Worm (Caenorhabditis elegans) whole organism, L4 larva: ENCODE data around the gene F53C11.9.
A peak's percentile ranks its signal among the peaks of the same experiment; 100 is the strongest.

Experiments
- F37D6.2 ChIP-seq: sonication (generic microtip); optimal IDR thresholded peaks from 2 replicates; lab custom pipeline; 2016; ENCODE audit warnings: mild to moderate bottlenecking, missing genetic modification characterization, missing compliant biosample characterization
- F44E2.7 ChIP-seq: fragments of 200-800 bp; sonication (Bioruptor generic); IDR thresholded peaks from 2 replicates; pipeline ENCODE4 v2.1.2; 2022; ENCODE audit warnings: missing genetic modification characterization, missing compliant biosample characterization
- R02D3.7 ChIP-seq: fragments of 150-350 bp; sonication (generic microtip); optimal IDR thresholded peaks from 3 replicates; lab custom pipeline; 2014; ENCODE audit warnings: missing biosample characterization, missing genetic modification characterization
- T20F7.1 ChIP-seq: fragments of 200-800 bp; sonication (Bioruptor generic); optimal IDR thresholded peaks from 2 replicates; lab custom pipeline; 2018; ENCODE audit warnings: mild to moderate bottlenecking, missing genetic modification characterization, missing compliant biosample characterization
- Y75B8A.6 ChIP-seq: fragments of 200-800 bp; sonication (Bioruptor generic); IDR thresholded peaks from 2 replicates; pipeline ENCODE4 v1.3.6; 2022; ENCODE audit warnings: missing genetic modification reagents, missing genetic modification characterization, missing compliant biosample characterization
- aly-2 ChIP-seq: sonication (generic microtip); optimal IDR thresholded peaks from 2 replicates; lab custom pipeline; 2018; ENCODE audit warnings: missing biosample characterization, missing genetic modification characterization
- ama-1 ChIP-seq: fragments of 150-350 bp; optimal IDR thresholded peaks from 2 replicates; lab custom pipeline; 2014; ENCODE audit warnings: inconsistent platforms, mixed read lengths
- attf-4 ChIP-seq: sonication (generic microtip); optimal IDR thresholded peaks from 3 replicates; lab custom pipeline; 2017; ENCODE audit warnings: missing biosample characterization, missing genetic modification characterization
- ceh-20 ChIP-seq: fragments of 200-800 bp; sonication (Bioruptor generic); IDR thresholded peaks from 2 replicates; pipeline ENCODE4 v1.3.6; 2022; ENCODE audit warnings: missing genetic modification reagents, missing genetic modification characterization, missing compliant biosample characterization
- ceh-32 ChIP-seq: sonication (generic microtip); optimal IDR thresholded peaks from 2 replicates; lab custom pipeline; 2016; ENCODE audit warnings: mild to moderate bottlenecking, missing genetic modification characterization, missing compliant biosample characterization; ENCODE audit not compliant: poor library complexity
- ceh-62 ChIP-seq: sonication (generic microtip); optimal IDR thresholded peaks from 2 replicates; lab custom pipeline; 2017; ENCODE audit warnings: missing biosample characterization, missing genetic modification characterization
- ces-1 ChIP-seq: fragments of 150-350 bp; sonication (generic microtip); optimal IDR thresholded peaks from 4 replicates; lab custom pipeline; 2014; ENCODE audit warnings: missing biosample characterization, missing genetic modification reagents, missing genetic modification characterization
- cey-2 ChIP-seq: sonication (generic microtip); optimal IDR thresholded peaks from 3 replicates; lab custom pipeline; 2017; ENCODE audit warnings: missing genetic modification characterization, mild to moderate bottlenecking, missing compliant biosample characterization, antibody characterized with exemption, borderline replicate concordance; ENCODE audit not compliant: insufficient read depth
- ctbp-1 ChIP-seq: fragments of 200-800 bp; sonication (Bioruptor generic); IDR thresholded peaks from 2 replicates; pipeline ENCODE4 v1.3.6; 2022; ENCODE audit warnings: missing genetic modification reagents, missing genetic modification characterization, missing compliant biosample characterization
- daf-12 ChIP-seq: fragments of 150-350 bp; optimal IDR thresholded peaks from 2 replicates; lab custom pipeline; 2014; ENCODE audit warnings: missing biosample characterization, missing genetic modification reagents, missing genetic modification characterization
- daf-16 ChIP-seq, 3 experiments: sonication (generic microtip); optimal IDR thresholded peaks; 2 replicates each; lab custom pipeline; 2016 to 2017; ENCODE audit warnings: missing genetic modification characterization in 3 of 3, missing genetic modification reagents in 3 of 3, mild to moderate bottlenecking in 2 of 3, missing compliant biosample characterization in 2 of 3, missing biosample characterization in 1 of 3, moderate library complexity in 1 of 3
- daf-8 ChIP-seq: fragments of 200-800 bp; sonication (Bioruptor generic); IDR thresholded peaks from 2 replicates; pipeline ENCODE4 v1.3.6; 2022; ENCODE audit warnings: missing genetic modification characterization, missing compliant biosample characterization
- dmd-6 ChIP-seq: fragments of 200-800 bp; sonication (Bioruptor generic); IDR thresholded peaks from 2 replicates; pipeline ENCODE4 v1.3.6; 2022; ENCODE audit warnings: missing genetic modification reagents, missing genetic modification characterization, missing compliant biosample characterization
- dmd-9 ChIP-seq: fragments of 200-800 bp; sonication (Bioruptor generic); IDR thresholded peaks from 2 replicates; pipeline ENCODE4 v1.3.6; 2022; ENCODE audit warnings: missing genetic modification reagents, missing genetic modification characterization, missing compliant biosample characterization
- duxl-1 ChIP-seq: sonication (generic microtip); optimal IDR thresholded peaks from 2 replicates; lab custom pipeline; 2016; ENCODE audit warnings: mild to moderate bottlenecking, missing genetic modification characterization, moderate library complexity, missing compliant biosample characterization; ENCODE audit not compliant: poor library complexity
- dve-1 ChIP-seq: sonication (generic microtip); optimal IDR thresholded peaks from 2 replicates; lab custom pipeline; 2017; ENCODE audit warnings: antibody characterized with exemption, mild to moderate bottlenecking, missing genetic modification characterization, missing compliant biosample characterization; ENCODE audit not compliant: insufficient read depth
- fos-1 ChIP-seq: fragments of 150-350 bp; optimal IDR thresholded peaks from 2 replicates; lab custom pipeline; 2014; ENCODE audit warnings: missing biosample characterization, missing genetic modification characterization
- hif-1 ChIP-seq, 2 experiments: sonication (generic microtip); optimal IDR thresholded peaks; 2 replicates each; lab custom pipeline; 2016 to 2017; ENCODE audit warnings: missing compliant biosample characterization in 2 of 2, missing genetic modification characterization in 2 of 2, missing genetic modification reagents in 2 of 2, missing genotype in 2 of 2, mild to moderate bottlenecking in 1 of 2
- hlh-11 ChIP-seq: fragments of 200-800 bp; sonication (Bioruptor generic); optimal IDR thresholded peaks from 2 replicates; lab custom pipeline; 2018; ENCODE audit warnings: mild to moderate bottlenecking, missing genetic modification characterization, missing compliant biosample characterization
- hlh-30 ChIP-seq: sonication (generic microtip); optimal IDR thresholded peaks from 2 replicates; lab custom pipeline; 2017; ENCODE audit warnings: antibody characterized with exemption, mild to moderate bottlenecking, missing genetic modification characterization, missing compliant biosample characterization; ENCODE audit not compliant: insufficient read depth
- hmg-1.1 ChIP-seq: fragments of 200-800 bp; sonication (Bioruptor generic); IDR thresholded peaks from 2 replicates; pipeline ENCODE4 v1.3.6; 2022; ENCODE audit warnings: missing genetic modification reagents, missing genetic modification characterization, missing compliant biosample characterization
- lim-7 ChIP-seq: fragments of 200-800 bp; sonication (Bioruptor generic); IDR thresholded peaks from 2 replicates; pipeline ENCODE4 v1.3.6; 2022; ENCODE audit warnings: missing genetic modification characterization, missing compliant biosample characterization
- lin-1 ChIP-seq: fragments of 200-800 bp; sonication (Bioruptor generic); IDR thresholded peaks from 2 replicates; pipeline ENCODE4 v1.3.6; 2022; ENCODE audit warnings: missing genetic modification reagents, missing genetic modification characterization, missing compliant biosample characterization
- lin-13 ChIP-seq: fragments of 150-350 bp; optimal IDR thresholded peaks from 2 replicates; lab custom pipeline; 2014; ENCODE audit warnings: missing biosample characterization, missing genetic modification reagents, missing genetic modification characterization
- lsy-2 ChIP-seq, 2 experiments: fragments of 150-350 bp in 1 of 2; sonication (generic microtip) in 1 of 2; optimal IDR thresholded peaks; 2 replicates each; lab custom pipeline; 2014 to 2017; ENCODE audit warnings: missing biosample characterization in 2 of 2, missing genetic modification characterization in 2 of 2
- madf-5 ChIP-seq, 2 experiments: fragments of 200-800 bp; sonication (Bioruptor generic); IDR thresholded peaks; 2 replicates each; pipeline ENCODE4 v1.3.6; 2022; ENCODE audit warnings: missing compliant biosample characterization in 2 of 2, missing genetic modification characterization in 2 of 2
- mdt-29 ChIP-seq: fragments of 200-800 bp; sonication (Bioruptor generic); IDR thresholded peaks from 2 replicates; pipeline ENCODE4 v1.3.6; 2022; ENCODE audit warnings: missing genetic modification reagents, missing genetic modification characterization, missing compliant biosample characterization
- mxl-2 ChIP-seq: fragments of 200-800 bp; sonication (Bioruptor generic); conservative IDR thresholded peaks from 2 replicates; pipeline ENCODE4 v1.3.6; 2022; ENCODE audit warnings: missing genetic modification reagents, missing genetic modification characterization, missing compliant biosample characterization
- nhr-25 ChIP-seq: sonication (generic microtip); optimal IDR thresholded peaks from 2 replicates; lab custom pipeline; 2017; ENCODE audit warnings: missing genetic modification characterization, mild to moderate bottlenecking, missing compliant biosample characterization, antibody characterized with exemption, moderate library complexity, borderline replicate concordance; ENCODE audit not compliant: insufficient read depth
- nhr-28 ChIP-seq: fragments of 150-350 bp; optimal IDR thresholded peaks from 2 replicates; lab custom pipeline; 2014; ENCODE audit warnings: missing biosample characterization, missing genetic modification characterization
- nhr-41 ChIP-seq: fragments of 200-800 bp; sonication (Bioruptor generic); IDR thresholded peaks from 2 replicates; pipeline ENCODE4 v1.3.6; 2022; ENCODE audit warnings: missing genetic modification reagents, missing genetic modification characterization, missing compliant biosample characterization
- nhr-48 ChIP-seq: sonication (generic microtip); optimal IDR thresholded peaks from 2 replicates; lab custom pipeline; 2016; ENCODE audit warnings: mild to moderate bottlenecking, missing genetic modification characterization, missing compliant biosample characterization
- nhr-76 ChIP-seq: fragments of 150-350 bp; optimal IDR thresholded peaks from 2 replicates; lab custom pipeline; 2014; ENCODE audit warnings: missing biosample characterization, missing genetic modification characterization
- nhr-77 ChIP-seq: fragments of 150-350 bp; optimal IDR thresholded peaks from 2 replicates; lab custom pipeline; 2014; ENCODE audit warnings: missing biosample characterization, missing genetic modification characterization
- rbr-2 ChIP-seq: sonication (generic microtip); optimal IDR thresholded peaks from 2 replicates; lab custom pipeline; 2016; ENCODE audit warnings: missing genotype, missing genetic modification characterization, missing compliant biosample characterization
- saeg-2 ChIP-seq: fragments of 200-800 bp; sonication (Bioruptor generic); IDR thresholded peaks from 2 replicates; pipeline ENCODE4 v1.3.6; 2022; ENCODE audit warnings: missing genetic modification reagents, missing genetic modification characterization, missing compliant biosample characterization
- sdz-12 ChIP-seq: fragments of 200-800 bp; sonication (Bioruptor generic); optimal IDR thresholded peaks from 2 replicates; lab custom pipeline; 2018; ENCODE audit warnings: mild to moderate bottlenecking, missing genetic modification characterization, missing compliant biosample characterization
- set-16 ChIP-seq: fragments of 200-800 bp; sonication (Bioruptor generic); IDR thresholded peaks from 2 replicates; pipeline ENCODE4 v1.3.6; 2022; ENCODE audit warnings: missing genetic modification reagents, missing genetic modification characterization, missing compliant biosample characterization
- skn-1 ChIP-seq: fragments of 150-350 bp; optimal IDR thresholded peaks from 2 replicates; lab custom pipeline; 2014; ENCODE audit warnings: missing biosample characterization, missing genetic modification characterization
- spr-3 ChIP-seq: fragments of 200-800 bp; sonication (Bioruptor generic); optimal IDR thresholded peaks from 2 replicates; lab custom pipeline; 2018; ENCODE audit warnings: mild to moderate bottlenecking, missing genetic modification characterization, missing compliant biosample characterization
- tra-1 ChIP-seq: fragments of 200-800 bp; sonication (Bioruptor generic); IDR thresholded peaks from 2 replicates; pipeline ENCODE4 v1.3.6; 2022; ENCODE audit warnings: missing genetic modification reagents, missing genetic modification characterization, missing compliant biosample characterization
- unc-130 ChIP-seq: sonication (generic microtip); optimal IDR thresholded peaks from 2 replicates; lab custom pipeline; 2016; ENCODE audit warnings: missing genetic modification reagents, missing genetic modification characterization, missing compliant biosample characterization
- zfp-2 ChIP-seq: sonication (generic microtip); optimal IDR thresholded peaks from 2 replicates; lab custom pipeline; 2016; ENCODE audit warnings: mild to moderate bottlenecking, missing genetic modification characterization, missing compliant biosample characterization
- zip-2 ChIP-seq: fragments of 150-350 bp; optimal IDR thresholded peaks from 2 replicates; lab custom pipeline; 2014; ENCODE audit warnings: missing biosample characterization, missing genetic modification characterization
- ztf-7 ChIP-seq: fragments of 150-350 bp; optimal IDR thresholded peaks from 2 replicates; lab custom pipeline; 2014; ENCODE audit warnings: missing biosample characterization, missing genetic modification characterization

Gene F53C11.9

DNA sequence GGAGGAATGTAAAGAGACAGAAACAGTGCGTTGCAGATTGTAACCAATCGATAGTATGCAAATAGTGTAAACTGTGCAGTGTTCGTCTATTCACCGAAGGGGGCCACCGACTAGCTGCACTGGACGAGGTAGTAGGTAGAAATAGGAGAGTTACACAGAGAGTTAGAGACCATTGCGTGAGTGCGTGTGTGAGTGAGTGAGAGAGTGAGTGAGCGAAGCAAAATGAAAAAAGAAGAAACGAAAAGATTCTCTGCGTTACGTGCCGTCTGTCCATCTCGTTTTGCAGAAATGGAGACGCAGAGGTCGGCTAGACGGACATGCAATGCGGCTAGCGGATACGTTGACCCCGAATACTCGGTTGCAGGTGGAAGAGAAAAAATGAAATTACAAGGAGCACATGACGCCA is 30.6 kb downstream of the F53C11.9 start (continued):
- no peak for TF ChIP-seq mdt-29 (GFP tag; lab: Robert Waterston, UW)
- TF ChIP-seq lim-7: no peak; the same call in 1 of the 2 replicates
- no peak for TF ChIP-seq zfp-2 (tag; lab: Kevin White, UChicago)
- no peak for TF ChIP-seq madf-5 (GFP tag; IDR thresholded peaks at IDR 0.05; lab: Robert Waterston, UW)
- TF ChIP-seq lin-1 (GFP tag; lab: Robert Waterston, UW): 0 out of 2 replicates have a peak, but pooled peaks have one; percentile 31
- TF ChIP-seq rbr-2 (tag; lab: Kevin White, UChicago): peak; percentile 73
- TF ChIP-seq saeg-2 (GFP tag; lab: Robert Waterston, UW): no peak
- TF ChIP-seq nhr-28 (tag; lab: Kevin White, UChicago): peak; percentile 66
- TF ChIP-seq ces-1: no peak
- TF ChIP-seq hmg-1.1 (GFP tag; lab: Robert Waterston, UW): peak; percentile 74
- no peak for TF ChIP-seq daf-8 (GFP tag; lab: Robert Waterston, UW)
- TF ChIP-seq ceh-32 (tag; lab: Kevin White, UChicago): no peak
- TF ChIP-seq daf-16 (GFP tag; optimal IDR thresholded peaks at IDR 0.05; lab: Kevin White, UChicago): peak in 1 of 2 experiments; percentile 1
- TF ChIP-seq daf-16 (tag; optimal IDR thresholded peaks at IDR 0.05; lab: Kevin White, UChicago): peak; percentile 49
- peak in 1 of 2 experiments; percentile 91 for TF ChIP-seq hif-1 (tag; optimal IDR thresholded peaks at IDR 0.05; lab: Kevin White, UChicago)
- TF ChIP-seq nhr-41 (GFP tag; lab: Robert Waterston, UW): no peak
- no peak for TF ChIP-seq unc-130 (GFP tag; lab: Kevin White, UChicago)
- peak; percentile 28 for TF ChIP-seq nhr-48 (tag; lab: Kevin White, UChicago)
- TF ChIP-seq duxl-1: no peak
- TF ChIP-seq ceh-20: peak; percentile 25; the same call in 1 of the 2 replicates
- no peak for TF ChIP-seq Y75B8A.6
- no peak for TF ChIP-seq tra-1
- no peak for TF ChIP-seq mxl-2 (GFP tag; lab: Robert Waterston, UW)
- TF ChIP-seq T20F7.1 (GFP tag; lab: Kevin White, UChicago): peak; percentile 2
- peak; percentile 21 for TF ChIP-seq nhr-77 (tag; lab: Kevin White, UChicago)
- TF ChIP-seq dmd-6 (GFP tag; lab: Robert Waterston, UW): peak; percentile 60
- TF ChIP-seq R02D3.7 (tag; lab: Kevin White, UChicago): no peak
- peak; percentile 46 to 49 for TF ChIP-seq lsy-2 (tag; optimal IDR thresholded peaks at IDR 0.05; lab: Kevin White, UChicago)
- no peak for TF ChIP-seq aly-2
- TF ChIP-seq hlh-30 (tag; lab: Kevin White, UChicago): peak; percentile 49
- TF ChIP-seq dmd-9: no peak
- peak; percentile 28 for TF ChIP-seq nhr-25
- no peak for TF ChIP-seq lin-13 (GFP tag; lab: Kevin White, UChicago)
- TF ChIP-seq ama-1 (lab: Kevin White, UChicago): no peak
- TF ChIP-seq fos-1 (tag; lab: Kevin White, UChicago): no peak
- TF ChIP-seq cey-2 (tag; lab: Kevin White, UChicago): no peak
- TF ChIP-seq nhr-76 (tag; lab: Kevin White, UChicago): no peak
- TF ChIP-seq F37D6.2: peak; percentile 25
- no peak for TF ChIP-seq spr-3 (GFP tag; lab: Kevin White, UChicago)
- no peak for TF ChIP-seq attf-4 (tag; lab: Kevin White, UChicago)
- TF ChIP-seq dve-1 (tag; lab: Kevin White, UChicago): no peak
- peak; percentile 17; the same call in 1 of the 2 replicates for TF ChIP-seq set-16 (GFP tag; lab: Robert Waterston, UW)
- peak; percentile 83 for TF ChIP-seq hlh-11 (tag; lab: Kevin White, UChicago)
- no peak for TF ChIP-seq zip-2 (tag; lab: Kevin White, UChicago)
- TF ChIP-seq daf-12 (tag; lab: Kevin White, UChicago): no peak
- TF ChIP-seq skn-1 (tag; lab: Kevin White, UChicago): no peak
- TF ChIP-seq ztf-7 (tag; lab: Kevin White, UChicago): no peak
- TF ChIP-seq sdz-12: no peak
- TF ChIP-seq ctbp-1 (GFP tag; lab: Robert Waterston, UW): peak; percentile 66; the same call in 1 of the 2 replicates
- TF ChIP-seq F44E2.7 (GFP tag; lab: Robert Waterston, UW): 0 out of 2 replicates have a peak, but pooled peaks have one; percentile 27
- no peak for TF ChIP-seq ceh-62 (tag; lab: Kevin White, UChicago)
